Worm (Caenorhabditis elegans): ENCODE results near the gene cyn-7.

DNA sequence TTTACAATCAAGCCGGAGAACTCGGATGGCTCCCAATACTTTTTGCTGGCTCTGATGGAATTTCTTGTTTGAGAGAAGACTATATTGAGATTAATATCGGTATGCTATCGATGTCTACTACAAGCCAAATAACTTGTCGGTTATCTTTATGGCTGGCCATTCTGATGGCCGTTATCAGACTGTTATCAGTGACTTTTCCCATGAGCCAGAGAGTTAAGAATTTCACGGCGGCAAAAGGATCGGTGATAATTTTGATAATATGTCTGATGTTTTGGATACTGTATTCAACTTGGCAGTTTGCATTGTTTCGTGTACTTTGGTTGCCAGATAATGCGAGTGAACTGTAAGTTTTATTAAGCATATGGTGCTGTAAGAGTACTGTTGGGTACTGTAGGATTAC, 39.0 kb upstream of the cyn-7 start:
- TF ChIP-seq nhr-237 (tag; optimal IDR thresholded peaks at IDR 0.05) (no peak), alr-1 (tag; optimal IDR thresholded peaks at IDR 0.05) (no peak), sma-9 (GFP tag; optimal IDR thresholded peaks at IDR 0.05) (no peak), sma-9 (tag; optimal IDR thresholded peaks at IDR 0.05) (no peak), lin-13 (GFP tag; optimal IDR thresholded peaks at IDR 0.05) (no peak), elt-1 (tag; optimal IDR thresholded peaks at IDR 0.05) (no peak), R02D3.7 (tag; optimal IDR thresholded peaks at IDR 0.05) (no peak), mbf-1 (tag; optimal IDR thresholded peaks at IDR 0.05) (no peak), mdl-1 (tag; optimal IDR thresholded peaks at IDR 0.05) (no peak), unc-62 (GFP tag; optimal IDR thresholded peaks at IDR 0.05) (no peak)
